Worm (Caenorhabditis elegans) whole organism, L1 larva: ENCODE measurements around the gene clec-161.

Source experiments
- F16B12.6 ChIP-seq: fragments of 150-350 bp; optimal IDR thresholded peaks from 2 replicates; lab custom pipeline; 2014; ENCODE audit warnings: missing biosample characterization, missing genetic modification characterization
- Y116A8C.19 ChIP-seq: sonication (generic microtip); optimal IDR thresholded peaks from 2 replicates; lab custom pipeline; 2016; ENCODE audit warnings: missing compliant biosample characterization, missing genetic modification characterization, borderline replicate concordance
- alr-1 ChIP-seq: fragments of 200-800 bp; sonication (Bioruptor generic); optimal IDR thresholded peaks from 2 replicates; lab custom pipeline; 2018; ENCODE audit warnings: borderline replicate concordance, mild to moderate bottlenecking, missing genetic modification characterization, missing compliant biosample characterization
- aly-2 ChIP-seq: fragments of 150-350 bp; optimal IDR thresholded peaks from 2 replicates; lab custom pipeline; 2014; ENCODE audit warnings: missing biosample characterization, missing genetic modification characterization
- ama-1 ChIP-seq: fragments of 150-350 bp; optimal IDR thresholded peaks from 2 replicates; lab custom pipeline; 2014
- blmp-1 ChIP-seq: fragments of 150-350 bp; optimal IDR thresholded peaks from 2 replicates; lab custom pipeline; 2014; ENCODE audit warnings: missing biosample characterization, missing genetic modification characterization
- ceh-8 ChIP-seq: fragments of 200-800 bp; sonication (Bioruptor generic); optimal IDR thresholded peaks from 2 replicates; lab custom pipeline; 2018; ENCODE audit warnings: mild to moderate bottlenecking, missing genetic modification characterization, moderate library complexity, missing compliant biosample characterization
- ceh-82 ChIP-seq, 3 experiments: fragments of 150-350 bp in 1 of 3; sonication (generic microtip) in 2 of 3; optimal IDR thresholded peaks; 2 replicates each; lab custom pipeline; 2014 to 2017; ENCODE audit warnings: missing biosample characterization in 3 of 3, missing genetic modification characterization in 3 of 3
- efl-3 ChIP-seq: fragments of 200-800 bp; sonication (Bioruptor generic); optimal IDR thresholded peaks from 2 replicates; lab custom pipeline; 2018; ENCODE audit warnings: mild to moderate bottlenecking, missing genetic modification characterization, missing compliant biosample characterization
- elt-2 ChIP-seq: sonication (generic microtip); optimal IDR thresholded peaks from 2 replicates; lab custom pipeline; 2016; ENCODE audit warnings: missing genetic modification characterization, mild to moderate bottlenecking, inconsistent platforms, missing compliant biosample characterization, missing genetic modification reagents
- ets-5 ChIP-seq: fragments of 200-800 bp; sonication (Bioruptor generic); IDR thresholded peaks from 2 replicates; pipeline ENCODE4 v1.3.6; 2022; ENCODE audit warnings: missing genetic modification characterization, missing compliant biosample characterization
- fkh-8 ChIP-seq: sonication (generic microtip); optimal IDR thresholded peaks from 2 replicates; lab custom pipeline; 2016; ENCODE audit warnings: mild to moderate bottlenecking, missing genetic modification characterization, missing compliant biosample characterization
- hlh-4 ChIP-seq: sonication (generic microtip); optimal IDR thresholded peaks from 2 replicates; lab custom pipeline; 2016; ENCODE audit warnings: mild to moderate bottlenecking, missing genetic modification characterization, missing compliant biosample characterization
- isw-1 ChIP-seq: fragments of 200-800 bp; sonication (Bioruptor generic); IDR thresholded peaks from 2 replicates; pipeline ENCODE4 v1.3.6; 2022; ENCODE audit warnings: missing genetic modification characterization, missing compliant biosample characterization
- lin-14 ChIP-seq: fragments of 200-800 bp; sonication (Bioruptor generic); optimal IDR thresholded peaks from 2 replicates; lab custom pipeline; 2018; ENCODE audit warnings: mild to moderate bottlenecking, missing genetic modification characterization, moderate library complexity, missing compliant biosample characterization
- lin-15B ChIP-seq: fragments of 150-350 bp; sonication (generic microtip); optimal IDR thresholded peaks from 3 replicates; lab custom pipeline; 2014; ENCODE audit warnings: missing biosample characterization, missing genetic modification characterization
- lin-39 ChIP-seq: fragments of 150-350 bp; optimal IDR thresholded peaks from 2 replicates; lab custom pipeline; 2014; ENCODE audit warnings: missing biosample characterization, missing genetic modification reagents, missing genetic modification characterization
- lir-3 ChIP-seq: sonication (generic microtip); optimal IDR thresholded peaks from 2 replicates; lab custom pipeline; 2016; ENCODE audit warnings: mild to moderate bottlenecking, missing genetic modification characterization, moderate library complexity, missing compliant biosample characterization; ENCODE audit not compliant: poor library complexity
- lsy-2 ChIP-seq, 2 experiments: fragments of 150-350 bp; optimal IDR thresholded peaks; 2 replicates each; lab custom pipeline; 2014; ENCODE audit warnings: missing biosample characterization in 2 of 2, missing genetic modification characterization in 2 of 2
- mab-9 ChIP-seq: fragments of 200-800 bp; sonication (Bioruptor generic); IDR thresholded peaks from 2 replicates; pipeline ENCODE4 v1.3.6; 2022; ENCODE audit warnings: missing genetic modification reagents, missing genetic modification characterization, missing compliant biosample characterization
- mdl-1 ChIP-seq, 2 experiments: fragments of 150-350 bp; optimal IDR thresholded peaks; 2 replicates each; lab custom pipeline; 2014 to 2017; ENCODE audit warnings: missing biosample characterization in 2 of 2, missing genetic modification characterization in 2 of 2, inconsistent platforms in 1 of 2
- nhr-12 ChIP-seq: sonication (generic microtip); optimal IDR thresholded peaks from 2 replicates; lab custom pipeline; 2017; ENCODE audit warnings: missing biosample characterization, missing genetic modification characterization
- nhr-20 ChIP-seq: sonication (generic microtip); optimal IDR thresholded peaks from 2 replicates; lab custom pipeline; 2016; ENCODE audit warnings: mild to moderate bottlenecking, missing genetic modification characterization, missing compliant biosample characterization
- nhr-237 ChIP-seq: fragments of 150-350 bp; optimal IDR thresholded peaks from 2 replicates; lab custom pipeline; 2014; ENCODE audit warnings: missing biosample characterization, missing genetic modification characterization
- nhr-28 ChIP-seq: fragments of 150-350 bp; optimal IDR thresholded peaks from 2 replicates; lab custom pipeline; 2014; ENCODE audit warnings: missing biosample characterization, missing genetic modification characterization
- nhr-47 ChIP-seq: sonication (generic microtip); optimal IDR thresholded peaks from 2 replicates; lab custom pipeline; 2016; ENCODE audit warnings: mild to moderate bottlenecking, missing genetic modification characterization, moderate library complexity, missing compliant biosample characterization
- nhr-71 ChIP-seq: sonication (generic microtip); optimal IDR thresholded peaks from 2 replicates; lab custom pipeline; 2016; ENCODE audit warnings: mild to moderate bottlenecking, missing genetic modification characterization, moderate library complexity, missing compliant biosample characterization
- nhr-84 ChIP-seq: sonication (generic microtip); optimal IDR thresholded peaks from 2 replicates; lab custom pipeline; 2017; ENCODE audit warnings: missing biosample characterization, missing genetic modification characterization
- nhr-85 ChIP-seq: sonication (generic microtip); peaks from one replicate; lab custom pipeline; 2016; ENCODE audit warnings: missing genetic modification characterization, inconsistent platforms, missing compliant biosample characterization
- nhr-90 ChIP-seq: sonication (generic microtip); optimal IDR thresholded peaks from 2 replicates; lab custom pipeline; 2016; ENCODE audit warnings: mild to moderate bottlenecking, missing genetic modification characterization, missing compliant biosample characterization; ENCODE audit not compliant: poor library complexity
- pag-3 ChIP-seq: sonication (generic microtip); optimal IDR thresholded peaks from 2 replicates; lab custom pipeline; 2017; ENCODE audit warnings: missing genetic modification characterization, mild to moderate bottlenecking, missing compliant biosample characterization, antibody characterized with exemption, borderline replicate concordance; ENCODE audit not compliant: insufficient read depth
- pax-3 ChIP-seq: fragments of 200-800 bp; sonication (Bioruptor generic); optimal IDR thresholded peaks from 2 replicates; lab custom pipeline; 2018; ENCODE audit warnings: mild to moderate bottlenecking, missing genetic modification characterization, moderate library complexity, missing compliant biosample characterization
- rnt-1 ChIP-seq: sonication (generic microtip); optimal IDR thresholded peaks from 2 replicates; lab custom pipeline; 2016; ENCODE audit warnings: mild to moderate bottlenecking, missing genetic modification characterization, moderate library complexity, missing compliant biosample characterization
- swsn-7 ChIP-seq: sonication (generic microtip); optimal IDR thresholded peaks from 2 replicates; lab custom pipeline; 2016; ENCODE audit warnings: missing genetic modification characterization, missing compliant biosample characterization
- tlp-1 ChIP-seq: fragments of 150-350 bp; optimal IDR thresholded peaks from 2 replicates; lab custom pipeline; 2014; ENCODE audit warnings: missing biosample characterization, missing genetic modification characterization
- unc-130 ChIP-seq: fragments of 150-350 bp; optimal IDR thresholded peaks from 2 replicates; lab custom pipeline; 2017; ENCODE audit warnings: missing biosample characterization, missing genetic modification characterization, inconsistent platforms
- unc-98 ChIP-seq: fragments of 200-800 bp; sonication (Bioruptor generic); IDR thresholded peaks from 2 replicates; pipeline ENCODE4 v1.3.6; 2022; ENCODE audit warnings: missing genetic modification characterization, missing compliant biosample characterization
- vab-15 ChIP-seq: sonication (generic microtip); optimal IDR thresholded peaks from 2 replicates; lab custom pipeline; 2017; ENCODE audit warnings: missing genotype, mild to moderate bottlenecking, missing genetic modification characterization, missing compliant biosample characterization
- zag-1 ChIP-seq: fragments of 150-350 bp; optimal IDR thresholded peaks from 2 replicates; lab custom pipeline; 2014; ENCODE audit warnings: missing biosample characterization, missing genetic modification characterization
- ztf-11 ChIP-seq, 2 experiments: sonication (generic microtip); optimal IDR thresholded peaks; 2 replicates each; lab custom pipeline; 2016 to 2017; ENCODE audit warnings: missing genetic modification characterization in 2 of 2, missing biosample characterization in 1 of 2, missing compliant biosample characterization in 1 of 2
- ztf-4 ChIP-seq: fragments of 150-350 bp; optimal IDR thresholded peaks from 2 replicates; lab custom pipeline; 2014; ENCODE audit warnings: missing biosample characterization, missing genetic modification characterization

Gene clec-161

ce11 chrIII:9590212-9590611 is 18.3 kb downstream of the clec-161 start:
- TF ChIP-seq ceh-8 (GFP tag; lab: Kevin White, UChicago) = no peak
- TF ChIP-seq nhr-85 (tag; lab: Kevin White, UChicago) = no peak
- TF ChIP-seq nhr-90 (tag; lab: Kevin White, UChicago) = no peak
- peak in 1 of 2 experiments; percentile 2 for TF ChIP-seq mdl-1 (tag; optimal IDR thresholded peaks at IDR 0.05; lab: Kevin White, UChicago)
- TF ChIP-seq elt-2 (tag; lab: Kevin White, UChicago) = peak; percentile 83
- TF ChIP-seq F16B12.6 (tag; lab: Kevin White, UChicago) = no peak

ce11 chrIII:9585314-9585713 is 23.2 kb downstream of the clec-161 start:
- TF ChIP-seq ama-1 (lab: Kevin White, UChicago) = no peak
- no peak for TF ChIP-seq alr-1 (tag; lab: Kevin White, UChicago)
- TF ChIP-seq ets-5 (GFP tag; lab: Robert Waterston, UW) = no peak
- TF ChIP-seq nhr-20 (tag; lab: Kevin White, UChicago) = no peak
- TF ChIP-seq Y116A8C.19 = no peak
- no peak for TF ChIP-seq ceh-82 (tag; optimal IDR thresholded peaks at IDR 0.05; lab: Kevin White, UChicago)
- TF ChIP-seq lir-3 = no peak
- TF ChIP-seq nhr-28 (tag; lab: Kevin White, UChicago) = no peak
- no peak for TF ChIP-seq vab-15 (tag; lab: Kevin White, UChicago)
- no peak for TF ChIP-seq aly-2 (tag; lab: Kevin White, UChicago)
- no peak for TF ChIP-seq ztf-4
- TF ChIP-seq nhr-12 (tag; lab: Kevin White, UChicago) = no peak
- TF ChIP-seq lin-15B (tag; lab: Kevin White, UChicago) = no peak
- no peak for TF ChIP-seq pax-3 (tag; lab: Kevin White, UChicago)
- no peak for TF ChIP-seq ztf-11 (tag; optimal IDR thresholded peaks at IDR 0.05; lab: Kevin White, UChicago)
- no peak for TF ChIP-seq lin-39 (tag; lab: Kevin White, UChicago)
- TF ChIP-seq nhr-237 (tag; lab: Kevin White, UChicago) = no peak
- TF ChIP-seq tlp-1 (tag; lab: Kevin White, UChicago) = no peak
- TF ChIP-seq nhr-47 (tag; lab: Kevin White, UChicago) = peak; percentile 36
- TF ChIP-seq lsy-2 (tag; optimal IDR thresholded peaks at IDR 0.05; lab: Kevin White, UChicago) = peak; percentile 5 to 29
- TF ChIP-seq blmp-1 (tag; lab: Kevin White, UChicago) = no peak
- TF ChIP-seq mab-9 (GFP tag; lab: Robert Waterston, UW) = no peak
- TF ChIP-seq nhr-84 (tag; lab: Kevin White, UChicago) = no peak
- peak; percentile 52 for TF ChIP-seq nhr-71 (tag; lab: Kevin White, UChicago)
- TF ChIP-seq efl-3 (GFP tag; lab: Kevin White, UChicago) = no peak
- TF ChIP-seq ceh-8 (GFP tag; lab: Kevin White, UChicago) = peak; percentile 94
- peak; percentile 38 for TF ChIP-seq fkh-8 (tag; lab: Kevin White, UChicago)
- no peak for TF ChIP-seq nhr-85 (tag; lab: Kevin White, UChicago)
- peak; percentile 72 for TF ChIP-seq lin-14 (GFP tag; lab: Kevin White, UChicago)
- no peak for TF ChIP-seq swsn-7 (tag; lab: Kevin White, UChicago)
- TF ChIP-seq unc-130 (tag; lab: Kevin White, UChicago) = no peak
- peak; percentile 6 for TF ChIP-seq zag-1
- no peak for TF ChIP-seq rnt-1 (tag; lab: Kevin White, UChicago)
- no peak for TF ChIP-seq hlh-4 (tag; lab: Kevin White, UChicago)
- no peak for TF ChIP-seq mdl-1 (tag; optimal IDR thresholded peaks at IDR 0.05; lab: Kevin White, UChicago)
- TF ChIP-seq isw-1 (GFP tag; lab: Robert Waterston, UW) = no peak
- no peak for TF ChIP-seq unc-98 (GFP tag; lab: Robert Waterston, UW)
- no peak for TF ChIP-seq pag-3 (tag; lab: Kevin White, UChicago)
